Worm (Caenorhabditis elegans) whole organism, late embryonic: ENCODE results near the gene dcn-1.
A peak's percentile ranks its signal among the peaks of the same experiment; 100 is the strongest.

ENCODE experiments used
- C38D4.7 ChIP-seq: fragments of 200-800 bp; sonication (Bioruptor generic); optimal IDR thresholded peaks from 2 replicates; lab custom pipeline; 2018; ENCODE audit warnings: mild to moderate bottlenecking, missing genetic modification characterization, moderate library complexity, missing compliant biosample characterization
- F13H6.1 ChIP-seq: sonication (generic microtip); optimal IDR thresholded peaks from 2 replicates; lab custom pipeline; 2016; ENCODE audit warnings: missing genetic modification characterization, missing compliant biosample characterization
- K02D7.2 ChIP-seq: sonication (generic microtip); optimal IDR thresholded peaks from 2 replicates; lab custom pipeline; 2017; ENCODE audit warnings: mild to moderate bottlenecking, missing genetic modification characterization, missing compliant biosample characterization
- Y22D7AL.16 ChIP-seq: sonication (generic microtip); optimal IDR thresholded peaks from 2 replicates; lab custom pipeline; 2016; ENCODE audit warnings: missing genetic modification characterization, missing compliant biosample characterization
- ahr-1 ChIP-seq: sonication (generic microtip); optimal IDR thresholded peaks from 2 replicates; lab custom pipeline; 2016; ENCODE audit warnings: missing genetic modification characterization, missing compliant biosample characterization
- ama-1 ChIP-seq: fragments of 150-350 bp; optimal IDR thresholded peaks from 2 replicates; lab custom pipeline; 2014
- ceh-14 ChIP-seq: sonication (generic microtip); optimal IDR thresholded peaks from 2 replicates; lab custom pipeline; 2016; ENCODE audit warnings: missing genotype, missing genetic modification characterization, missing compliant biosample characterization
- ceh-18 ChIP-seq: sonication (generic microtip); optimal IDR thresholded peaks from 2 replicates; lab custom pipeline; 2016; ENCODE audit warnings: missing genetic modification characterization, missing compliant biosample characterization
- ceh-2 ChIP-seq: sonication (generic microtip); optimal IDR thresholded peaks from 2 replicates; lab custom pipeline; 2016; ENCODE audit warnings: missing genotype, missing genetic modification characterization, missing compliant biosample characterization
- ceh-24 ChIP-seq: sonication (generic microtip); optimal IDR thresholded peaks from 2 replicates; lab custom pipeline; 2016; ENCODE audit warnings: mild to moderate bottlenecking, missing genetic modification characterization, missing compliant biosample characterization
- ceh-30 ChIP-seq: fragments of 150-350 bp; optimal IDR thresholded peaks from 2 replicates; lab custom pipeline; 2014; ENCODE audit warnings: missing biosample characterization, missing genetic modification characterization
- ceh-31 ChIP-seq: sonication (generic microtip); optimal IDR thresholded peaks from 2 replicates; lab custom pipeline; 2016; ENCODE audit warnings: missing genetic modification characterization, missing compliant biosample characterization
- ceh-34 ChIP-seq: sonication (generic microtip); optimal IDR thresholded peaks from 2 replicates; lab custom pipeline; 2016; ENCODE audit warnings: mild to moderate bottlenecking, missing genetic modification characterization, missing compliant biosample characterization
- ceh-45 ChIP-seq: fragments of 200-800 bp; sonication (Bioruptor generic); IDR thresholded peaks from 2 replicates; pipeline ENCODE4 v1.3.6; 2022; ENCODE audit warnings: missing genetic modification reagents, missing genetic modification characterization, missing compliant biosample characterization
- ceh-6 ChIP-seq: fragments of 200-800 bp; sonication (Bioruptor generic); optimal IDR thresholded peaks from 2 replicates; lab custom pipeline; 2018; ENCODE audit warnings: mild to moderate bottlenecking, missing genetic modification characterization, missing compliant biosample characterization
- che-1 ChIP-seq: sonication (generic microtip); optimal IDR thresholded peaks from 2 replicates; lab custom pipeline; 2016; ENCODE audit warnings: mild to moderate bottlenecking, missing genetic modification characterization, missing compliant biosample characterization
- elt-2 ChIP-seq: sonication (generic microtip); optimal IDR thresholded peaks from 2 replicates; lab custom pipeline; 2016; ENCODE audit warnings: missing genetic modification reagents, missing genetic modification characterization, missing compliant biosample characterization
- fax-1 ChIP-seq: sonication (generic microtip); optimal IDR thresholded peaks from 2 replicates; lab custom pipeline; 2016; ENCODE audit warnings: missing genotype, missing genetic modification characterization, missing compliant biosample characterization
- fkh-10 ChIP-seq: fragments of 150-350 bp; optimal IDR thresholded peaks from 2 replicates; lab custom pipeline; 2014; ENCODE audit warnings: missing biosample characterization, missing genetic modification reagents, missing genetic modification characterization
- gmeb-2 ChIP-seq: sonication (generic microtip); optimal IDR thresholded peaks from 2 replicates; lab custom pipeline; 2016; ENCODE audit warnings: missing genetic modification characterization, inconsistent platforms, missing compliant biosample characterization
- hlh-13 ChIP-seq: fragments of 200-800 bp; sonication (Bioruptor generic); optimal IDR thresholded peaks from 2 replicates; lab custom pipeline; 2018; ENCODE audit warnings: mild to moderate bottlenecking, missing genetic modification characterization, missing compliant biosample characterization
- hlh-15 ChIP-seq: sonication (generic microtip); optimal IDR thresholded peaks from 2 replicates; lab custom pipeline; 2016; ENCODE audit warnings: missing genetic modification characterization, missing compliant biosample characterization
- hlh-30 ChIP-seq: sonication (generic microtip); optimal IDR thresholded peaks from 2 replicates; lab custom pipeline; 2017; ENCODE audit warnings: antibody characterized with exemption, missing genetic modification characterization, missing compliant biosample characterization; ENCODE audit not compliant: insufficient read depth
- lim-6 ChIP-seq: sonication (generic microtip); optimal IDR thresholded peaks from 2 replicates; lab custom pipeline; 2016; ENCODE audit warnings: missing genetic modification characterization, missing compliant biosample characterization
- mec-3 ChIP-seq: sonication (generic microtip); optimal IDR thresholded peaks from 2 replicates; lab custom pipeline; 2016; ENCODE audit warnings: borderline replicate concordance, missing genetic modification characterization, missing compliant biosample characterization
- nhr-11 ChIP-seq: fragments of 150-350 bp; optimal IDR thresholded peaks from 2 replicates; lab custom pipeline; 2014; ENCODE audit warnings: missing biosample characterization, missing genetic modification characterization
- pat-9 ChIP-seq: fragments of 200-800 bp; sonication (Bioruptor generic); optimal IDR thresholded peaks from 2 replicates; lab custom pipeline; 2018; ENCODE audit warnings: mild to moderate bottlenecking, missing genetic modification characterization, moderate library complexity, missing compliant biosample characterization
- pha-2 ChIP-seq: sonication (generic microtip); optimal IDR thresholded peaks from 2 replicates; lab custom pipeline; 2017; ENCODE audit warnings: mild to moderate bottlenecking, missing genetic modification characterization, missing compliant biosample characterization
- pha-4 ChIP-seq: fragments of 150-350 bp; optimal IDR thresholded peaks from 2 replicates; lab custom pipeline; 2018; ENCODE audit warnings: missing biosample characterization, missing genetic modification reagents, missing genetic modification characterization
- pqm-1 ChIP-seq: sonication (generic microtip); optimal IDR thresholded peaks from 2 replicates; lab custom pipeline; 2016; ENCODE audit warnings: missing genetic modification characterization, missing compliant biosample characterization
- pros-1 ChIP-seq: fragments of 150-350 bp; optimal IDR thresholded peaks from 2 replicates; lab custom pipeline; 2014; ENCODE audit warnings: missing biosample characterization, missing genetic modification reagents, missing genetic modification characterization
- ref-2 ChIP-seq: sonication (generic microtip); optimal IDR thresholded peaks from 2 replicates; lab custom pipeline; 2016; ENCODE audit warnings: missing genetic modification characterization, missing compliant biosample characterization
- rnt-1 ChIP-seq: sonication (generic microtip); optimal IDR thresholded peaks from 2 replicates; lab custom pipeline; 2016; ENCODE audit warnings: missing genetic modification characterization, missing compliant biosample characterization
- sdc-2 ChIP-seq: sonication (generic microtip); optimal IDR thresholded peaks from 2 replicates; lab custom pipeline; 2016; ENCODE audit warnings: missing genotype, missing genetic modification characterization, missing compliant biosample characterization
- sox-4 ChIP-seq: sonication (generic microtip); optimal IDR thresholded peaks from 2 replicates; lab custom pipeline; 2017; ENCODE audit warnings: mild to moderate bottlenecking, missing genetic modification characterization, inconsistent platforms, missing compliant biosample characterization
- tbx-2 ChIP-seq: sonication (generic microtip); optimal IDR thresholded peaks from 2 replicates; lab custom pipeline; 2016; ENCODE audit warnings: missing genetic modification characterization, missing compliant biosample characterization
- ttx-3 ChIP-seq: sonication (generic microtip); optimal IDR thresholded peaks from 2 replicates; lab custom pipeline; 2016; ENCODE audit warnings: missing genetic modification reagents, missing genetic modification characterization, missing compliant biosample characterization
- unc-42 ChIP-seq: sonication (generic microtip); optimal IDR thresholded peaks from 2 replicates; lab custom pipeline; 2016; ENCODE audit warnings: missing genotype, missing genetic modification characterization, missing compliant biosample characterization
- unc-55 ChIP-seq: sonication (generic microtip); optimal IDR thresholded peaks from 2 replicates; lab custom pipeline; 2017; ENCODE audit warnings: missing biosample characterization, missing genetic modification reagents, missing genetic modification characterization
- unc-86 ChIP-seq: sonication (generic microtip); optimal IDR thresholded peaks from 2 replicates; lab custom pipeline; 2016; ENCODE audit warnings: missing genetic modification characterization, missing compliant biosample characterization
- zip-5 ChIP-seq: sonication (generic microtip); optimal IDR thresholded peaks from 2 replicates; lab custom pipeline; 2016; ENCODE audit warnings: missing genetic modification characterization, missing compliant biosample characterization
- ztf-16 ChIP-seq: sonication (generic microtip); optimal IDR thresholded peaks from 2 replicates; lab custom pipeline; 2017; ENCODE audit warnings: missing genetic modification characterization, missing compliant biosample characterization

dcn-1 gene

ce11 chrIII:4281955-4282618 lies 31.6 kb upstream of the dcn-1 start (continued):
- TF ChIP-seq unc-86 (tag; lab: Kevin White, UChicago) (peak; percentile 40), ref-2 (tag; lab: Kevin White, UChicago) (peak; percentile 97), pros-1 (peak; percentile 93), F13H6.1 (tag; lab: Kevin White, UChicago) (peak; percentile 98), zip-5 (no peak), unc-55 (GFP tag; lab: Kevin White, UChicago) (peak; percentile 98), hlh-13 (GFP tag; lab: Kevin White, UChicago) (no peak), nhr-11 (no peak), fkh-10 (GFP tag; lab: Kevin White, UChicago) (no peak), ceh-24 (tag; lab: Kevin White, UChicago) (no peak), ceh-45 (GFP tag; lab: Robert Waterston, UW) (no peak), pat-9 (peak; percentile 67), che-1 (tag; lab: Kevin White, UChicago) (peak; percentile 48), mec-3 (peak; percentile 65), hlh-30 (peak; percentile 99), ceh-31 (tag; lab: Kevin White, UChicago) (peak; percentile 99), ama-1 (lab: Kevin White, UChicago) (no peak), ahr-1 (tag; lab: Kevin White, UChicago) (no peak), C38D4.7 (GFP tag; lab: Kevin White, UChicago) (no peak), ceh-30 (tag; lab: Kevin White, UChicago) (no peak), pha-4 (no peak), K02D7.2 (tag; lab: Kevin White, UChicago) (no peak), sdc-2 (peak; percentile 79), sox-4 (tag; lab: Kevin White, UChicago) (no peak)

DNA sequence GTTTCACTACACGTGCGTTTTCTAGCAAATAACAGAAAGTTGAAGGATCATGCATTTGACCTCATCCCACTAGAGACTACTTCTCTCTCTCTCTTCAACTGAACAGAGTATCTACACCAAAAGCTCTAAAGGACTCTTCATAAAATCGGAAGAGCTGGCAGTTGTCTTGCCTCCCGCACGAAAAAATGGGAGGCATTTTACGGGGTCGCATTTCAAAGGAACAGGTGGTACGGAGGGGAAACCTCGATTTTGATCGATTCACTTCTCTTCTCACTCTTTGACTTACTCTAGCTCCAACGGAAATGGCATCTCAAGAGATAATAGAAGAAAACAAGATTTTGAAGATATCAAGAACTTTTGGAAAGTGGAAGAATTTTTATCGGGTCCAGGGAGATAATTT lies 30.5 kb upstream of the dcn-1 start:
- peak; percentile 88 for TF ChIP-seq unc-55 (GFP tag; lab: Kevin White, UChicago)
- TF ChIP-seq K02D7.2 (tag; lab: Kevin White, UChicago), result no peak
- no peak for TF ChIP-seq ceh-2 (tag; lab: Kevin White, UChicago)
- TF ChIP-seq rnt-1 (tag; lab: Kevin White, UChicago), result peak; percentile 29
- peak; percentile 38 for TF ChIP-seq ceh-18 (tag; lab: Kevin White, UChicago)
- TF ChIP-seq ceh-14 (tag; lab: Kevin White, UChicago), result no peak
- TF ChIP-seq ceh-34 (tag; lab: Kevin White, UChicago), result peak; percentile 42

DNA sequence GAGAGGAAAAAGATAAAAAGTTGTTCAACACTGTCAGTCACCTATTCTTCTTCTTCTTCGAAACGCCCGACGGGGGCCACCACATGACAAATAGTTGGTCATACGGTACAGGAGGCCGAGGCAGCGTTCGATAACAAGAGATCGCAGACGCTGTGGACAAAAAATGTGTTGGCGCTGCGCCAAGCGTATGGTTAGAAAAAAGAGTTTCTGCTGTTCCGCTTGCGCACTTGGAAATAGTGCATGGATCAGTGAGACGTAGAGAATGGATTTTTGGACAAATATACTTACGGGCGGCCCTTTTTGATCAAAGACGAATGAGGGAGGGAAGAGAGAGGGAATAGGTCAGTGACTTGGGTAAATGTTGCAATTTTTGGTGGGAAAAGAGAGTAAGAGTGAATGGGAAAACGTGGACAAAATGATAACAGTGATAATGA lies 29.0 kb upstream of the dcn-1 start:
- TF ChIP-seq pros-1 (no peak), hlh-30 (peak; percentile 79), tbx-2 (tag; lab: Kevin White, UChicago) (peak; percentile 27), elt-2 (tag; lab: Kevin White, UChicago) (peak; percentile 23), unc-42 (no peak), pqm-1 (tag; lab: Kevin White, UChicago) (peak; percentile 14), pha-4 (no peak), sdc-2 (no peak), ceh-18 (tag; lab: Kevin White, UChicago) (peak; percentile 48)

DNA sequence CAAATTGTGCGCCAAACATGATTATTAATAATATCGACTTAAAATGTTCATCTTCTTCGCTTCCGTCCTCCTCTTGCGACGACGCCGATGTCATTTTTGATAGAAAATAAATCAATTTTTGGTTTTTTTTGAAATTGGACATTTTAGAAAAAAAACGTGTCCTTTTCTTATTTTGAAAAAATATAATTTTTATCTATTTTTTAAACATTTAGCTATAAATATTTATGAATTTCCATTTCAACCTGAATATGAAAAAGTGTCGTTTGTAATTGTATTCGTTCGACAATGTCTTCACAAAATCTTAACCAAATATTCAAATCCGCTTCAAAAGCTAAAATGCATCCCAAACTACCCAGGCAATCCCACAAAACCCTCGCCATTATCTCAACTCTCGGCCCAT lies 26.3 kb upstream of the dcn-1 start, which contains the start of gene R10E4.3:
Gene R10E4.3, minus strand, starts transcription at position 101 of the 400 bp plus-strand sequence.
- TF ChIP-seq ceh-2 (tag; lab: Kevin White, UChicago) (no peak), ttx-3 (tag; lab: Kevin White, UChicago) (no peak), che-1 (tag; lab: Kevin White, UChicago) (no peak), hlh-15 (tag; lab: Kevin White, UChicago) (no peak), lim-6 (tag; lab: Kevin White, UChicago) (no peak), pha-4 (no peak), ceh-18 (tag; lab: Kevin White, UChicago) (no peak), gmeb-2 (tag; lab: Kevin White, UChicago) (no peak), elt-2 (tag; lab: Kevin White, UChicago) (no peak), ahr-1 (tag; lab: Kevin White, UChicago) (no peak), Y22D7AL.16 (tag; lab: Kevin White, UChicago) (no peak), sdc-2 (no peak), pha-2 (tag; lab: Kevin White, UChicago) (no peak), fax-1 (no peak), ceh-6 (GFP tag; lab: Kevin White, UChicago) (no peak), ztf-16 (tag; lab: Kevin White, UChicago) (no peak)
- TF ChIP-seq, all 69 proteins: peak for 0
